Fruit fly (Drosophila melanogaster) whole organism, embryonic: ENCODE measurements around the gene Vsp37A.
A peak's percentile ranks its signal among the peaks of the same experiment; 100 is the strongest.

ENCODE experiments used
- C15 ChIP-seq: fragments of 200-800 bp; sonication (Bioruptor generic); IDR thresholded peaks from 3 replicates; pipeline ENCODE4 v1.3.6; 2022; ENCODE audit warnings: missing biosample characterization, missing genetic modification characterization
- CG10366 ChIP-seq: fragments of 200-800 bp; sonication (Bioruptor generic); IDR thresholded peaks from 2 replicates; pipeline ENCODE4 v1.3.6; 2022; ENCODE audit warnings: missing biosample characterization, missing genetic modification characterization
- CG11560 ChIP-seq: fragments of 200-800 bp; sonication (Bioruptor generic); IDR thresholded peaks from 3 replicates; pipeline ENCODE4 v1.3.6; 2022; ENCODE audit warnings: missing biosample characterization, missing genetic modification characterization
- CG12071 ChIP-seq: fragments of 200-800 bp; sonication (Bioruptor generic); optimal IDR thresholded peaks from 3 replicates; lab custom pipeline; 2018; ENCODE audit warnings: missing biosample characterization, mild to moderate bottlenecking, missing genetic modification characterization
- CG12219 ChIP-seq: fragments of 200-800 bp; sonication (Bioruptor generic); optimal IDR thresholded peaks from 3 replicates; lab custom pipeline; 2018; ENCODE audit warnings: missing biosample characterization, mild to moderate bottlenecking, missing genetic modification characterization
- CG1233 ChIP-seq: fragments of 200-800 bp; sonication (Bioruptor generic); optimal IDR thresholded peaks from 4 replicates; lab custom pipeline; 2018; ENCODE audit warnings: missing biosample characterization, mild to moderate bottlenecking, missing genetic modification characterization
- CG13287 ChIP-seq: fragments of 200-800 bp; sonication (Bioruptor generic); IDR thresholded peaks from 2 replicates; pipeline ENCODE4 v1.3.6; 2022; ENCODE audit warnings: missing biosample characterization, missing genetic modification characterization; ENCODE audit not compliant: partially characterized antibody
- CG14965 ChIP-seq: fragments of 200-800 bp; sonication (Bioruptor generic); optimal IDR thresholded peaks from 2 replicates; lab custom pipeline; 2016; ENCODE audit warnings: missing biosample characterization, missing genetic modification characterization, borderline replicate concordance
- CG16779 ChIP-seq: fragments of 200-800 bp; sonication (Bioruptor generic); IDR thresholded peaks from 2 replicates; pipeline ENCODE4 v1.3.6; 2022; ENCODE audit warnings: missing biosample characterization, missing genetic modification characterization
- CG17328 ChIP-seq: fragments of 200-800 bp; sonication (Bioruptor generic); IDR thresholded peaks from 2 replicates; pipeline ENCODE4 v1.3.6; 2022; ENCODE audit warnings: missing biosample characterization, missing genetic modification characterization
- CG1792 ChIP-seq: fragments of 200-800 bp; sonication (Bioruptor generic); optimal IDR thresholded peaks from 2 replicates; lab custom pipeline; 2016; ENCODE audit warnings: missing biosample characterization, missing genetic modification characterization
- CG2875 ChIP-seq: fragments of 200-800 bp; sonication (Bioruptor generic); optimal IDR thresholded peaks from 2 replicates; lab custom pipeline; 2017; ENCODE audit warnings: missing biosample characterization, mild to moderate bottlenecking, missing genetic modification characterization, missing genetic modification reagents
- CG34376 ChIP-seq: fragments of 200-800 bp; sonication (Bioruptor generic); optimal IDR thresholded peaks from 2 replicates; lab custom pipeline; 2018; ENCODE audit warnings: missing biosample characterization, mild to moderate bottlenecking, missing genetic modification characterization
- CG4707 ChIP-seq: fragments of 200-800 bp; sonication (Bioruptor generic); optimal IDR thresholded peaks from 2 replicates; lab custom pipeline; 2018; ENCODE audit warnings: missing biosample characterization, mild to moderate bottlenecking, missing genetic modification characterization, moderate library complexity
- CG6654 ChIP-seq: fragments of 200-800 bp; sonication (Bioruptor generic); optimal IDR thresholded peaks from 2 replicates; lab custom pipeline; 2017; ENCODE audit warnings: missing biosample characterization, mild to moderate bottlenecking, missing genetic modification characterization
- CG8388 ChIP-seq: fragments of 200-800 bp; sonication (Bioruptor generic); optimal IDR thresholded peaks from 2 replicates; lab custom pipeline; 2019; ENCODE audit warnings: missing biosample characterization, mild to moderate bottlenecking, missing genetic modification characterization, moderate library complexity
- CG8944 ChIP-seq: fragments of 200-800 bp; sonication (Bioruptor generic); optimal IDR thresholded peaks from 3 replicates; lab custom pipeline; 2016; ENCODE audit warnings: missing biosample characterization, missing genetic modification characterization
- CG9437 ChIP-seq: fragments of 200-800 bp; sonication (Bioruptor generic); optimal IDR thresholded peaks from 2 replicates; lab custom pipeline; 2018; ENCODE audit warnings: missing biosample characterization, mild to moderate bottlenecking, missing genetic modification characterization
- CG9609 ChIP-seq: fragments of 200-800 bp; sonication (Bioruptor generic); optimal IDR thresholded peaks from 3 replicates; lab custom pipeline; 2016; ENCODE audit warnings: missing biosample characterization, missing genetic modification characterization
- Dll ChIP-seq: fragments of 200-800 bp; sonication (Bioruptor generic); IDR thresholded peaks from 4 replicates; pipeline ENCODE4 v1.3.6; 2022; ENCODE audit warnings: missing biosample characterization, missing genetic modification characterization; ENCODE audit not compliant: partially characterized antibody
- Fer2 ChIP-seq: fragments of 200-800 bp; sonication (Bioruptor generic); optimal IDR thresholded peaks from 2 replicates; lab custom pipeline; 2018; ENCODE audit warnings: missing biosample characterization, mild to moderate bottlenecking, missing genetic modification characterization, moderate library complexity
- H15 ChIP-seq: fragments of 200-800 bp; sonication (Bioruptor generic); IDR thresholded peaks from 3 replicates; pipeline ENCODE4 v1.3.6; 2022; ENCODE audit warnings: missing biosample characterization, missing genetic modification characterization
- HHEX ChIP-seq: fragments of 200-800 bp; sonication (Bioruptor generic); optimal IDR thresholded peaks from 3 replicates; lab custom pipeline; 2017; ENCODE audit warnings: missing biosample characterization, mild to moderate bottlenecking, missing genetic modification characterization, missing genetic modification reagents
- HLHmδ ChIP-seq: fragments of 200-800 bp; sonication (Bioruptor generic); optimal IDR thresholded peaks from 2 replicates; lab custom pipeline; 2018; ENCODE audit warnings: missing biosample characterization, mild to moderate bottlenecking, missing genetic modification characterization, moderate library complexity
- Hmr ChIP-seq: fragments of 200-800 bp; sonication (Bioruptor generic); optimal IDR thresholded peaks from 3 replicates; lab custom pipeline; 2017; ENCODE audit warnings: mild to moderate bottlenecking, missing biosample characterization, missing genetic modification reagents, missing genetic modification characterization
- Hr51 ChIP-seq, 2 experiments: fragments of 200-800 bp; sonication (Bioruptor generic); optimal IDR thresholded peaks; 2 replicates in 1 of 2; 3 replicates in 1 of 2; lab custom pipeline; 2016 to 2018; ENCODE audit warnings: missing biosample characterization in 2 of 2, missing genetic modification characterization in 2 of 2, mild to moderate bottlenecking in 1 of 2, moderate library complexity in 1 of 2
- MBD-R2 ChIP-seq: fragments of 200-800 bp; sonication (Bioruptor generic); IDR thresholded peaks from 2 replicates; pipeline ENCODE4 v1.3.6; 2022; ENCODE audit warnings: missing biosample characterization, missing genetic modification characterization
- Mad ChIP-seq: fragments of 200-800 bp; sonication (Bioruptor generic); optimal IDR thresholded peaks from 2 replicates; lab custom pipeline; 2016; ENCODE audit warnings: missing biosample characterization, missing genetic modification characterization
- Neu2 ChIP-seq: fragments of 200-800 bp; sonication (Bioruptor generic); optimal IDR thresholded peaks from 3 replicates; lab custom pipeline; 2016; ENCODE audit warnings: missing biosample characterization, missing genetic modification characterization, borderline replicate concordance
- Nf-YA ChIP-seq: fragments of 200-800 bp; sonication (Bioruptor generic); IDR thresholded peaks from 2 replicates; pipeline ENCODE4 v1.3.6; 2022; ENCODE audit warnings: missing biosample characterization, missing genetic modification characterization
- Rfx ChIP-seq: fragments of 200-800 bp; sonication (Bioruptor generic); IDR thresholded peaks from 2 replicates; pipeline ENCODE4 v1.3.6; 2022; ENCODE audit warnings: missing biosample characterization, missing genetic modification characterization
- br ChIP-seq: fragments of >200 bp; optimal IDR thresholded peaks from 2 replicates; lab custom pipeline; 2017
- chif ChIP-seq, 2 experiments: fragments of 200-800 bp; sonication (Bioruptor generic); optimal IDR thresholded peaks; 3 replicates each; lab custom pipeline; 2016; ENCODE audit warnings: missing biosample characterization in 2 of 2, missing genetic modification characterization in 2 of 2
- chinmo ChIP-seq: fragments of 200-800 bp; sonication (Bioruptor generic); IDR thresholded peaks from 4 replicates; pipeline ENCODE4 v1.3.6; 2022; ENCODE audit warnings: missing biosample characterization, missing genetic modification characterization; ENCODE audit not compliant: partially characterized antibody
- dpn ChIP-seq, 2 experiments: fragments of 200-800 bp; sonication (Bioruptor generic); optimal IDR thresholded peaks; 3 replicates each; lab custom pipeline; 2016; ENCODE audit warnings: missing biosample characterization in 2 of 2, missing genetic modification characterization in 2 of 2
- esg ChIP-seq: fragments of 200-800 bp; sonication (Bioruptor generic); conservative IDR thresholded peaks from 2 replicates; pipeline ENCODE4 v1.3.6; 2022; ENCODE audit warnings: missing biosample characterization, missing genetic modification characterization
- fd96Cb ChIP-seq: fragments of 200-800 bp; sonication (Bioruptor generic); optimal IDR thresholded peaks from 2 replicates; lab custom pipeline; 2018; ENCODE audit warnings: missing biosample characterization, mild to moderate bottlenecking, missing genetic modification characterization, moderate library complexity
- gce ChIP-seq: fragments of 200-800 bp; sonication (Bioruptor generic); IDR thresholded peaks from 3 replicates; pipeline ENCODE4 v1.3.6; 2022; ENCODE audit warnings: missing biosample characterization, missing genetic modification characterization
- grau ChIP-seq: fragments of 200-800 bp; optimal IDR thresholded peaks from 3 replicates; lab custom pipeline; 2019; ENCODE audit warnings: missing biosample characterization, mild to moderate bottlenecking, missing genetic modification characterization, moderate library complexity
- hb ChIP-seq: fragments of 200-800 bp; sonication (Bioruptor generic); IDR thresholded peaks from 3 replicates; pipeline ENCODE4 v1.3.6; 2022; ENCODE audit warnings: missing biosample characterization, missing genetic modification characterization; ENCODE audit not compliant: partially characterized antibody
- maf-S ChIP-seq: fragments of 200-800 bp; sonication (Bioruptor generic); optimal IDR thresholded peaks from 2 replicates; lab custom pipeline; 2016; ENCODE audit warnings: missing biosample characterization, missing genetic modification characterization
- mam ChIP-seq: fragments of 200-800 bp; sonication (Bioruptor generic); optimal IDR thresholded peaks from 3 replicates; lab custom pipeline; 2016; ENCODE audit warnings: missing biosample characterization, missing genetic modification characterization
- nau ChIP-seq: fragments of 200-800 bp; sonication (Bioruptor generic); optimal IDR thresholded peaks from 3 replicates; lab custom pipeline; 2017; ENCODE audit warnings: missing biosample characterization, mild to moderate bottlenecking, missing genetic modification characterization, missing genetic modification reagents
- pita ChIP-seq: fragments of 200-800 bp; sonication (Bioruptor generic); optimal IDR thresholded peaks from 2 replicates; lab custom pipeline; 2017; ENCODE audit warnings: missing biosample characterization, mild to moderate bottlenecking, missing genetic modification characterization
- prd ChIP-seq, 3 experiments: fragments of >200 bp in 2 of 3; fragments of 200-800 bp in 1 of 3; sonication (Bioruptor generic) in 1 of 3; optimal IDR thresholded peaks in 2 of 3; IDR thresholded peaks in 1 of 3; 2 replicates in 2 of 3; 3 replicates in 1 of 3; pipeline versions ENCODE4 v1.3.6 to Lab custom; 2017 to 2022; ENCODE audit warnings: missing biosample characterization in 1 of 3, missing genetic modification characterization in 1 of 3
- sna ChIP-seq: fragments of 200-800 bp; sonication (Bioruptor generic); IDR thresholded peaks from 2 replicates; pipeline ENCODE4 v1.3.6; 2022; ENCODE audit warnings: missing biosample characterization, missing genetic modification characterization; ENCODE audit not compliant: partially characterized antibody
- ttk ChIP-seq: fragments of 200-800 bp; sonication (Bioruptor generic); IDR thresholded peaks from 2 replicates; pipeline ENCODE4 v2.1.2; 2022; ENCODE audit warnings: missing biosample characterization, missing genetic modification characterization
- vvl ChIP-seq: fragments of 200-800 bp; sonication (Bioruptor generic); IDR thresholded peaks from 2 replicates; pipeline ENCODE4 v1.3.6; 2022; ENCODE audit warnings: missing biosample characterization, missing genetic modification characterization
- yki ChIP-seq: fragments of >200 bp; optimal IDR thresholded peaks from 3 replicates; lab custom pipeline; 2018
- zfh1 ChIP-seq: fragments of 200-800 bp; sonication (Bioruptor generic); IDR thresholded peaks from 3 replicates; pipeline ENCODE4 v1.3.6; 2022; ENCODE audit warnings: missing biosample characterization, missing genetic modification characterization

Gene Vsp37A

dm6 chrX:618583-618982 lies 2.7 kb upstream of the Vsp37A start (continued):
- TF ChIP-seq Neu2 (no peak), pita (no peak), vvl (no peak), CG9437 (GFP tag; lab: Kevin White, UChicago) (peak; percentile 5), HHEX (GFP tag; lab: Kevin White, UChicago) (peak; percentile 47), CG1792 (GFP tag; lab: Kevin White, UChicago) (peak; percentile 1), nau (GFP tag; lab: Kevin White, UChicago) (no peak), sna (GFP tag; lab: Robert Waterston, UW) (no peak), CG10366 (GFP tag; lab: Robert Waterston, UW) (no peak), zfh1 (GFP tag; lab: Robert Waterston, UW) (no peak), chinmo (GFP tag; lab: Robert Waterston, UW) (0 out of 4 replicates have a peak, but pooled peaks have one; percentile 35), Rfx (GFP tag; lab: Robert Waterston, UW) (peak; percentile 24; the same call in 1 of the 2 replicates), CG11560 (tag; lab: Robert Waterston, UW) (no peak), CG34376 (no peak), Hmr (GFP tag; lab: Kevin White, UChicago) (peak; percentile 7), CG14965 (GFP tag; lab: Kevin White, UChicago) (no peak), fd96Cb (tag; lab: Kevin White, UChicago) (no peak), mam (GFP tag; lab: Kevin White, UChicago) (peak; percentile 39), ttk (0 out of 2 replicates have a peak, but pooled peaks have one; percentile 31), CG1233 (no peak), Mad (GFP tag; lab: Kevin White, UChicago) (no peak), Nf-YA (0 out of 2 replicates have a peak, but pooled peaks have one; percentile 18), br (lab: Kevin White, UChicago) (no peak), Hr51 (GFP tag; optimal IDR thresholded peaks at IDR 0.05; lab: Kevin White, UChicago) (peak in 1 of 2 experiments; percentile 39), grau (peak; percentile 45), CG8944 (peak; percentile 39), MBD-R2 (GFP tag; lab: Robert Waterston, UW) (no peak), CG12219 (GFP tag; lab: Kevin White, UChicago) (peak; percentile 11), CG8388 (no peak), dpn (GFP tag; optimal IDR thresholded peaks at IDR 0.05; lab: Kevin White, UChicago) (peak; percentile 16 to 46), CG13287 (no peak), yki (lab: Kevin White, UChicago) (no peak), Fer2 (tag; lab: Kevin White, UChicago) (no peak), gce (no peak), hb (no peak), Dll (GFP tag; lab: Robert Waterston, UW) (no peak), CG9609 (GFP tag; lab: Kevin White, UChicago) (no peak), CG16779 (GFP tag; lab: Robert Waterston, UW) (no peak), C15 (no peak), esg (GFP tag; lab: Robert Waterston, UW) (0 out of 2 replicates have a peak, but pooled peaks have one; percentile 30), CG12071 (no peak), chif (GFP tag; optimal IDR thresholded peaks at IDR 0.05; lab: Kevin White, UChicago) (peak; percentile 12 to 21), prd (optimal IDR thresholded peaks at IDR 0.05; lab: Kevin White, UChicago) (no peak), prd (GFP tag; IDR thresholded peaks at IDR 0.05; lab: Robert Waterston, UW) (no peak; the same call in 2 of the 3 replicates), maf-S (GFP tag; lab: Kevin White, UChicago) (peak; percentile 24), CG4707 (GFP tag; lab: Kevin White, UChicago) (no peak), CG17328 (peak; percentile 17; the same call in 1 of the 2 replicates), HLHmδ (GFP tag; lab: Kevin White, UChicago) (no peak), H15 (GFP tag; lab: Robert Waterston, UW) (no peak), CG2875 (GFP tag; lab: Kevin White, UChicago) (no peak), CG6654 (no peak)
